Fruit fly (Drosophila melanogaster): Measurements from ENCODE around the gene Bdbt.

The Bdbt gene

DNA sequence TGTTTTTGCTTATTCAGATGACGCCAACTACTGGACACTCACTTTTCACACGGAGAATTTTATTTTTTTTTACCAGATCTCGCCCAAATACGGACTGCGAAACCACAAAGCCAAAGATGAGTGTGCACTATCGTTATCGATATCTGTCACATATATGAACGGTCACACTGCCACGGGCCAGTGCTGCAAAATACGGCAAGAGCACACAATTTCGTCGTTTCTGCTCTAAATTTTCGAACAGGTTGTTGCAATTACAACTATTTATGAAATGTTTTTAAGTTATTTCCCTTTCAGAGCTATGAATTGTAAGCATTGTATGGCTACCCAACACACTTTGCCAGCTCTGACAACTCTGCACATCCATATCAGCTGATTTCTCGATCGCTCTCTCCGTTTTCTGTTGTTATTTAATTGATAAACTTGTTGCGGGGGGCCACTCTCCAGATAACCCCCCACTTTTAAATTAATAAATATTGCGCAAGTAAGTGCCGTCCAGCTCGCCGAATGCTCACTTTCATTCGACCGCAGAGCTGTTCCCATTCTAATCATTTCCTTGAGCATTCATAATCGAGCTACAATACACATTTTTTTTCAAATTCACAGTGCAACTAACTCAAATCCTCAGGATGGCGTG, 8.8 kb upstream of the Bdbt start, which contains the start of the genes slmb and CG5793 (continued):
- no peak for TF ChIP-seq N (GFP tag; optimal IDR thresholded peaks at IDR 0.05)
- TF ChIP-seq CG9705 (GFP tag; optimal IDR thresholded peaks at IDR 0.05), result peak; percentile 25
- TF ChIP-seq woc (GFP tag; optimal IDR thresholded peaks at IDR 0.05), result no peak
- peak; percentile 81 for TF ChIP-seq Jra (GFP tag; optimal IDR thresholded peaks at IDR 0.05)
- no peak for TF ChIP-seq GATAd (GFP tag; optimal IDR thresholded peaks at IDR 0.05)
- TF ChIP-seq Hr83 (GFP tag; optimal IDR thresholded peaks at IDR 0.05; ENCODE audit: poor library complexity, severe bottlenecking), result peak; percentile 80
- TF ChIP-seq lola (GFP tag; optimal IDR thresholded peaks at IDR 0.05), result no peak
- TF ChIP-seq sage (GFP tag; optimal IDR thresholded peaks at IDR 0.05), result no peak
- no peak for TF ChIP-seq Rel (GFP tag; optimal IDR thresholded peaks at IDR 0.05)
- TF ChIP-seq Rel (tag; optimal IDR thresholded peaks at IDR 0.05), result no peak
- TF ChIP-seq Hr78 (GFP tag; optimal IDR thresholded peaks at IDR 0.05), result no peak
- TF ChIP-seq Dif (GFP tag; optimal IDR thresholded peaks at IDR 0.05; ENCODE audit: partially characterized antibody), result no peak
- no peak for TF ChIP-seq dl (GFP tag; optimal IDR thresholded peaks at IDR 0.05; ENCODE audit: insufficient read depth in 1 of 2, partially characterized antibody in 2 of 2)
- peak in 1 of 2 experiments; percentile 82 for TF ChIP-seq foxo (GFP tag; optimal IDR thresholded peaks at IDR 0.05)

DNA sequence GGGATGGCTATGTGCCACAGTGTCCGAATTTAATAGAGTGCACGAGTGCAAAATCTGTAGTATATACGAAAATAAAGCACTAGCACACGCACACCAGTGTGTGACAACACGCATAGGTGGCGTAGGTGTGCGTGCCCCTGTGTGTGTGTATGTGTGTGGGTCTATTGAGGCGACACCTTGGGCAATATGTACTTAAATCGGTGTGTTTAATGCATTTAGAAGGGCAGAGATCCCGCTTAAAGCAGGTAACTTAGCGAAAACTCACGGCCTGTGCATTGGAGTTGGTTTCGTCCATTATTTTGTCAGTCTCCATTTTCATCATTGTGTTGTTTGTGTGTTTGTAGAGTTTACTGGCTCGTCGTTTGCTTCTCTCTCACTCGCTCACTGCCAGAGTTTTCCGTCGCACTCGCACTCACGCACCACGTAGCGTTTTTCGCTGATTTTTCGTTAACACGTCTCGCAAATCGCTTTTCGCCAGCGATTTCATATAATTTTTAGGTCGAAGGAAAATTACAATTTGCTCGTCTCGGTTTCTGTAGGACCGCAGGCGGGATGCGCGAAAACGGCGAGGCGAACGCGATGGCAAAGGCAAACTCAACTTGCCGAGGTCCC, 8.1 kb upstream of the Bdbt start:
- no peak for TF ChIP-seq h (GFP tag; optimal IDR thresholded peaks at IDR 0.05)
- no peak for TF ChIP-seq sv (GFP tag; optimal IDR thresholded peaks at IDR 0.05)
- TF ChIP-seq N (GFP tag; optimal IDR thresholded peaks at IDR 0.05), result peak; percentile 84

- TF ChIP-seq Dif (GFP tag; optimal IDR thresholded peaks at IDR 0.05; ENCODE audit: partially characterized antibody), result peak; percentile 16
- no peak for TF ChIP-seq dmrt93B (GFP tag; optimal IDR thresholded peaks at IDR 0.05)
- TF ChIP-seq Rel (GFP tag; optimal IDR thresholded peaks at IDR 0.05), result no peak
- peak; percentile 14 for TF ChIP-seq Rel (tag; optimal IDR thresholded peaks at IDR 0.05)
Measured at dm6 chr3R:21124225-21124624, 5.6 kb upstream of the Bdbt start.

DNA sequence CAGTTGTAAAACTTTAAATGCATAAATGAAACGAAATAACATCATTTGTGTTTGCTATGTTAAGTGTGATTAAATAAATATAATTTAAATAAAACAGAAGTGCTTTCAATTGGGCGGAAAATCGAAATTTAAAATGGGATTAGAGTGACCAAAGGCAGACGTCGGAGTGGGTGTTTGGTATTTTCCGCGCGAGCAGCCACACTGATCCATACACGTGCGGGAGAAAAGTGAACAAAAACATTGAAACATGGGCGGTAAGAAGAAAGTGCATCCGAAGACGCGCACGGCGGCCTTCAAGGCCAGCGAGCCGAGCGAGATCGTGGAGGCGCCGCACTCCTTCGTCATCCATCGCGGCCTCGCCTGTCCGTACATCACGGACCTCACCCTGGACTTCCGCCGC, 2.6 kb downstream of the Bdbt start, which contains the start of gene ppan:
Gene ppan (plus strand): TSS at position 198 of the 400 bp plus-strand sequence.
- peak; percentile 20 for TF ChIP-seq Dif (GFP tag; optimal IDR thresholded peaks at IDR 0.05; ENCODE audit: partially characterized antibody)
- peak; percentile 36 for TF ChIP-seq Myc (optimal IDR thresholded peaks at IDR 0.05)
- TF ChIP-seq Rel (GFP tag; optimal IDR thresholded peaks at IDR 0.05), result no peak
- no peak for TF ChIP-seq Rel (tag; optimal IDR thresholded peaks at IDR 0.05)
- TF ChIP-seq h (GFP tag; optimal IDR thresholded peaks at IDR 0.05), result peak; percentile 10
- peak; percentile 37 for TF ChIP-seq sage (GFP tag; optimal IDR thresholded peaks at IDR 0.05)
- TF ChIP-seq Dfd (GFP tag; optimal IDR thresholded peaks at IDR 0.05), result no peak

- TF ChIP-seq dl (GFP tag; optimal IDR thresholded peaks at IDR 0.05; ENCODE audit: insufficient read depth in 1 of 2, partially characterized antibody in 2 of 2) (peak; percentile 42 to 50), Mio (GFP tag; optimal IDR thresholded peaks at IDR 0.05) (no peak), dmrt93B (GFP tag; optimal IDR thresholded peaks at IDR 0.05) (no peak), Abd-B (GFP tag; optimal IDR thresholded peaks at IDR 0.05) (no peak), fru (GFP tag; optimal IDR thresholded peaks at IDR 0.05) (peak; percentile 56), jim (GFP tag; optimal IDR thresholded peaks at IDR 0.05) (no peak), GATAd (GFP tag; optimal IDR thresholded peaks at IDR 0.05) (no peak), sv (GFP tag; optimal IDR thresholded peaks at IDR 0.05) (peak; percentile 84), Rel (GFP tag; optimal IDR thresholded peaks at IDR 0.05) (no peak), Rel (tag; optimal IDR thresholded peaks at IDR 0.05) (no peak), Hr83 (GFP tag; optimal IDR thresholded peaks at IDR 0.05; ENCODE audit: poor library complexity, severe bottlenecking) (peak; percentile 58), tai (GFP tag; optimal IDR thresholded peaks at IDR 0.05) (no peak), pan (optimal IDR thresholded peaks at IDR 0.05) (no peak), psq (GFP tag; optimal IDR thresholded peaks at IDR 0.05) (peak; percentile 36), Vsx2 (GFP tag; optimal IDR thresholded peaks at IDR 0.05; ENCODE audit: partially characterized antibody) (no peak), rgr (GFP tag; optimal IDR thresholded peaks at IDR 0.05) (peak; percentile 77), CG9705 (GFP tag; optimal IDR thresholded peaks at IDR 0.05) (no peak), CG32264 (GFP tag; optimal IDR thresholded peaks at IDR 0.05) (peak; percentile 61), brk (GFP tag; optimal IDR thresholded peaks at IDR 0.05) (no peak), lola (GFP tag; optimal IDR thresholded peaks at IDR 0.05) (no peak), Dfd (GFP tag; optimal IDR thresholded peaks at IDR 0.05) (no peak), h (GFP tag; optimal IDR thresholded peaks at IDR 0.05) (peak; percentile 67), CrebA (GFP tag; optimal IDR thresholded peaks at IDR 0.05; ENCODE audit: borderline replicate concordance) (no peak), foxo (GFP tag; optimal IDR thresholded peaks at IDR 0.05) (peak in 1 of 2 experiments; percentile 75), N (GFP tag; optimal IDR thresholded peaks at IDR 0.05) (no peak), Myc (optimal IDR thresholded peaks at IDR 0.05) (no peak), HLH106 (tag; optimal IDR thresholded peaks at IDR 0.05) (peak; percentile 11), br (GFP tag; optimal IDR thresholded peaks at IDR 0.05) (peak; percentile 67), woc (GFP tag; optimal IDR thresholded peaks at IDR 0.05) (no peak), sage (GFP tag; optimal IDR thresholded peaks at IDR 0.05) (no peak), Jra (GFP tag; optimal IDR thresholded peaks at IDR 0.05) (peak; percentile 58), Hnf4 (GFP tag; optimal IDR thresholded peaks at IDR 0.05) (peak; percentile 51), OdsH (GFP tag; optimal IDR thresholded peaks at IDR 0.05) (peak; percentile 39)
Measured at dm6 chr3R:21112742-21113465, 5.8 kb downstream of the Bdbt start.
